Fruit fly (Drosophila melanogaster) whole organism, embryonic: Measurements from ENCODE around the gene mbc.

ENCODE experiments used
- Ada2b ChIP-seq: fragments of 200-800 bp; sonication (Bioruptor generic); IDR thresholded peaks from 2 replicates; pipeline ENCODE4 v1.3.6; 2022; ENCODE audit warnings: missing biosample characterization, missing genetic modification characterization
- Antp ChIP-seq: fragments of 200-800 bp; sonication (Bioruptor generic); optimal IDR thresholded peaks from 3 replicates; lab custom pipeline; 2016; ENCODE audit warnings: missing biosample characterization, missing genetic modification characterization
- C15 ChIP-seq: fragments of 200-800 bp; sonication (Bioruptor generic); IDR thresholded peaks from 3 replicates; pipeline ENCODE4 v1.3.6; 2022; ENCODE audit warnings: missing biosample characterization, missing genetic modification characterization
- CG10959 ChIP-seq: fragments of 200-800 bp; sonication (Bioruptor generic); IDR thresholded peaks from 2 replicates; pipeline ENCODE4 v1.3.6; 2022; ENCODE audit warnings: missing biosample characterization, missing genetic modification characterization
- CG12071 ChIP-seq: fragments of 200-800 bp; sonication (Bioruptor generic); optimal IDR thresholded peaks from 3 replicates; lab custom pipeline; 2018; ENCODE audit warnings: missing biosample characterization, mild to moderate bottlenecking, missing genetic modification characterization
- CG12219 ChIP-seq: fragments of 200-800 bp; sonication (Bioruptor generic); optimal IDR thresholded peaks from 3 replicates; lab custom pipeline; 2018; ENCODE audit warnings: missing biosample characterization, mild to moderate bottlenecking, missing genetic modification characterization
- CG13424 ChIP-seq: fragments of 200-800 bp; sonication (Bioruptor generic); optimal IDR thresholded peaks from 2 replicates; lab custom pipeline; 2019; ENCODE audit warnings: missing biosample characterization, mild to moderate bottlenecking, missing genetic modification characterization, moderate library complexity
- CG14965 ChIP-seq: fragments of 200-800 bp; sonication (Bioruptor generic); optimal IDR thresholded peaks from 2 replicates; lab custom pipeline; 2016; ENCODE audit warnings: missing biosample characterization, missing genetic modification characterization, borderline replicate concordance
- CG17186 ChIP-seq: fragments of 200-800 bp; sonication (Bioruptor generic); optimal IDR thresholded peaks from 3 replicates; lab custom pipeline; 2017; ENCODE audit warnings: missing biosample characterization, missing genetic modification reagents, missing genetic modification characterization
- CG17568 ChIP-seq: fragments of 200-800 bp; sonication (Bioruptor generic); optimal IDR thresholded peaks from 2 replicates; lab custom pipeline; 2018; ENCODE audit warnings: missing biosample characterization, mild to moderate bottlenecking, missing genetic modification characterization, moderate library complexity
- CG1832 ChIP-seq: fragments of 200-800 bp; sonication (Bioruptor generic); optimal IDR thresholded peaks from 2 replicates; lab custom pipeline; 2017; ENCODE audit warnings: missing biosample characterization, mild to moderate bottlenecking, missing genetic modification characterization, inconsistent platforms
- CG31365 ChIP-seq: fragments of 200-800 bp; sonication (Bioruptor generic); optimal IDR thresholded peaks from 2 replicates; lab custom pipeline; 2018; ENCODE audit warnings: missing biosample characterization, mild to moderate bottlenecking, missing genetic modification characterization
- CG31388 ChIP-seq: fragments of 200-800 bp; sonication (Bioruptor generic); optimal IDR thresholded peaks from 2 replicates; lab custom pipeline; 2016; ENCODE audit warnings: missing biosample characterization, missing genetic modification characterization
- CG31441 ChIP-seq: fragments of 200-800 bp; sonication (Bioruptor generic); IDR thresholded peaks from 2 replicates; pipeline ENCODE4 v1.3.6; 2022; ENCODE audit warnings: missing biosample characterization, missing genetic modification characterization
- CG32532 ChIP-seq: fragments of 200-800 bp; sonication (Bioruptor generic); IDR thresholded peaks from 2 replicates; pipeline ENCODE4 v1.3.6; 2022; ENCODE audit warnings: missing biosample characterization, missing genetic modification characterization
- CG3281 ChIP-seq: fragments of 200-800 bp; sonication (Bioruptor generic); optimal IDR thresholded peaks from 3 replicates; lab custom pipeline; 2017; ENCODE audit warnings: missing biosample characterization, mild to moderate bottlenecking, missing genetic modification characterization
- CG43689 ChIP-seq: fragments of 200-800 bp; sonication (Bioruptor generic); IDR thresholded peaks from 2 replicates; pipeline ENCODE4 v1.3.6; 2022; ENCODE audit warnings: missing biosample characterization, missing genetic modification characterization
- CG4820 ChIP-seq: fragments of 200-800 bp; sonication (Bioruptor generic); optimal IDR thresholded peaks from 3 replicates; lab custom pipeline; 2016; ENCODE audit warnings: missing biosample characterization, missing genetic modification characterization
- CG4854 ChIP-seq: fragments of 200-800 bp; sonication (Bioruptor generic); optimal IDR thresholded peaks from 2 replicates; lab custom pipeline; 2016; ENCODE audit warnings: missing biosample characterization, missing genetic modification characterization, inconsistent platforms
- CG7271 ChIP-seq: fragments of 200-800 bp; sonication (Bioruptor generic); optimal IDR thresholded peaks from 2 replicates; lab custom pipeline; 2018; ENCODE audit warnings: missing biosample characterization, mild to moderate bottlenecking, missing genetic modification characterization, moderate library complexity
- CG7745 ChIP-seq: fragments of 200-800 bp; sonication (Bioruptor generic); optimal IDR thresholded peaks from 2 replicates; lab custom pipeline; 2018; ENCODE audit warnings: missing biosample characterization, mild to moderate bottlenecking, missing genetic modification characterization, moderate library complexity
- CG7928 ChIP-seq: fragments of 200-800 bp; sonication (Bioruptor generic); optimal IDR thresholded peaks from 2 replicates; lab custom pipeline; 2017; ENCODE audit warnings: missing biosample characterization, mild to moderate bottlenecking, missing genetic modification characterization
- CG9727 ChIP-seq: fragments of 200-800 bp; sonication (Bioruptor generic); optimal IDR thresholded peaks from 3 replicates; lab custom pipeline; 2017; ENCODE audit warnings: missing biosample characterization, mild to moderate bottlenecking, missing genetic modification characterization
- CG9932 ChIP-seq: fragments of 200-800 bp; sonication (Bioruptor generic); IDR thresholded peaks from 2 replicates; pipeline ENCODE4 v1.3.6; 2022; ENCODE audit warnings: missing biosample characterization, missing genetic modification characterization
- CkIIα-i1 ChIP-seq: fragments of 200-800 bp; sonication (Bioruptor generic); IDR thresholded peaks from 2 replicates; pipeline ENCODE4 v1.3.6; 2022; ENCODE audit warnings: missing biosample characterization, missing genetic modification characterization
- H2.0 ChIP-seq: fragments of 200-800 bp; sonication (Bioruptor generic); IDR thresholded peaks from 2 replicates; pipeline ENCODE4 v1.3.6; 2022; ENCODE audit warnings: missing biosample characterization, missing genetic modification characterization
- Jarid2 ChIP-seq: fragments of 200-800 bp; sonication (Bioruptor generic); optimal IDR thresholded peaks from 3 replicates; lab custom pipeline; 2017; ENCODE audit warnings: mild to moderate bottlenecking, missing biosample characterization, missing genetic modification reagents, missing genetic modification characterization
- Kr ChIP-seq: fragments of 200-800 bp; sonication (Bioruptor generic); optimal IDR thresholded peaks from 2 replicates; lab custom pipeline; 2017; ENCODE audit warnings: missing biosample characterization, mild to moderate bottlenecking, missing genetic modification characterization
- Lpt ChIP-seq: fragments of >200 bp; optimal IDR thresholded peaks from 2 replicates; lab custom pipeline; 2018; ENCODE audit warnings: missing biosample characterization, missing genetic modification characterization
- Nf-YC ChIP-seq: fragments of 200-800 bp; optimal IDR thresholded peaks from 3 replicates; lab custom pipeline; 2019; ENCODE audit warnings: missing biosample characterization, mild to moderate bottlenecking, missing genetic modification characterization, moderate library complexity
- PHDP ChIP-seq: fragments of 200-800 bp; sonication (Bioruptor generic); optimal IDR thresholded peaks from 3 replicates; lab custom pipeline; 2018; ENCODE audit warnings: missing biosample characterization, mild to moderate bottlenecking, missing genetic modification characterization, moderate library complexity
- Ravus ChIP-seq: fragments of 200-800 bp; sonication (Bioruptor generic); IDR thresholded peaks from 2 replicates; pipeline ENCODE4 v1.3.6; 2022; ENCODE audit warnings: missing biosample characterization, missing genetic modification characterization
- Rfx ChIP-seq: fragments of 200-800 bp; sonication (Bioruptor generic); IDR thresholded peaks from 2 replicates; pipeline ENCODE4 v1.3.6; 2022; ENCODE audit warnings: missing biosample characterization, missing genetic modification characterization
- Stat92E ChIP-seq, 3 experiments: fragments of >200 bp in 2 of 3; fragments of 200-800 bp in 1 of 3; sonication (Bioruptor generic) in 1 of 3; optimal IDR thresholded peaks; 2 replicates each; lab custom pipeline; 2017 to 2019; ENCODE audit warnings: missing biosample characterization in 3 of 3, missing genetic modification characterization in 3 of 3, mild to moderate bottlenecking in 1 of 3, moderate library complexity in 1 of 3
- caup ChIP-seq: fragments of 200-800 bp; sonication (Bioruptor generic); optimal IDR thresholded peaks from 3 replicates; lab custom pipeline; 2017; ENCODE audit warnings: missing biosample characterization, mild to moderate bottlenecking, missing genetic modification characterization, moderate library complexity; ENCODE audit not compliant: severe bottlenecking
- chinmo ChIP-seq: fragments of 200-800 bp; sonication (Bioruptor generic); IDR thresholded peaks from 4 replicates; pipeline ENCODE4 v1.3.6; 2022; ENCODE audit warnings: missing biosample characterization, missing genetic modification characterization; ENCODE audit not compliant: partially characterized antibody
- croc ChIP-seq: fragments of 200-800 bp; sonication (Bioruptor generic); conservative IDR thresholded peaks from 3 replicates; pipeline ENCODE4 v1.3.6; 2022; ENCODE audit warnings: missing biosample characterization, missing genetic modification characterization
- esg ChIP-seq: fragments of 200-800 bp; sonication (Bioruptor generic); conservative IDR thresholded peaks from 2 replicates; pipeline ENCODE4 v1.3.6; 2022; ENCODE audit warnings: missing biosample characterization, missing genetic modification characterization
- insv ChIP-seq, 2 experiments: fragments of 200-800 bp; sonication (Bioruptor generic); optimal IDR thresholded peaks; 3 replicates each; lab custom pipeline; 2016 to 2018; ENCODE audit warnings: missing biosample characterization in 2 of 2, missing genetic modification characterization in 2 of 2
- inv ChIP-seq: fragments of 200-800 bp; sonication (Bioruptor generic); IDR thresholded peaks from 2 replicates; pipeline ENCODE4 v1.3.6; 2022; ENCODE audit warnings: missing biosample characterization, missing genetic modification characterization; ENCODE audit not compliant: partially characterized antibody
- kni ChIP-seq: fragments of 200-800 bp; sonication (Bioruptor generic); optimal IDR thresholded peaks from 3 replicates; lab custom pipeline; 2017; ENCODE audit warnings: mild to moderate bottlenecking, missing biosample characterization, missing genetic modification reagents, missing genetic modification characterization
- knrl ChIP-seq: fragments of 200-800 bp; sonication (Bioruptor generic); IDR thresholded peaks from 3 replicates; pipeline ENCODE4 v1.3.6; 2022; ENCODE audit warnings: missing biosample characterization, missing genetic modification characterization; ENCODE audit not compliant: partially characterized antibody
- maf-S ChIP-seq: fragments of 200-800 bp; sonication (Bioruptor generic); optimal IDR thresholded peaks from 2 replicates; lab custom pipeline; 2016; ENCODE audit warnings: missing biosample characterization, missing genetic modification characterization
- pfk ChIP-seq: fragments of 200-800 bp; sonication (Bioruptor generic); optimal IDR thresholded peaks from 2 replicates; lab custom pipeline; 2018; ENCODE audit warnings: missing biosample characterization, mild to moderate bottlenecking, missing genetic modification characterization, moderate library complexity
- sd ChIP-seq: fragments of 200-800 bp; sonication (Bioruptor generic); optimal IDR thresholded peaks from 3 replicates; lab custom pipeline; 2018; ENCODE audit warnings: missing biosample characterization, mild to moderate bottlenecking, missing genetic modification characterization, moderate library complexity
- slou ChIP-seq: fragments of 200-800 bp; sonication (Bioruptor generic); optimal IDR thresholded peaks from 3 replicates; lab custom pipeline; 2016; ENCODE audit warnings: missing biosample characterization, missing genetic modification characterization
- sna ChIP-seq: fragments of 200-800 bp; sonication (Bioruptor generic); IDR thresholded peaks from 2 replicates; pipeline ENCODE4 v1.3.6; 2022; ENCODE audit warnings: missing biosample characterization, missing genetic modification characterization; ENCODE audit not compliant: partially characterized antibody
- yki ChIP-seq: fragments of >200 bp; optimal IDR thresholded peaks from 3 replicates; lab custom pipeline; 2018
- zen2 ChIP-seq: fragments of 200-800 bp; sonication (Bioruptor generic); IDR thresholded peaks from 3 replicates; pipeline ENCODE4 v1.3.6; 2022; ENCODE audit warnings: missing biosample characterization, missing genetic modification characterization; ENCODE audit not compliant: partially characterized antibody

Gene mbc

DNA sequence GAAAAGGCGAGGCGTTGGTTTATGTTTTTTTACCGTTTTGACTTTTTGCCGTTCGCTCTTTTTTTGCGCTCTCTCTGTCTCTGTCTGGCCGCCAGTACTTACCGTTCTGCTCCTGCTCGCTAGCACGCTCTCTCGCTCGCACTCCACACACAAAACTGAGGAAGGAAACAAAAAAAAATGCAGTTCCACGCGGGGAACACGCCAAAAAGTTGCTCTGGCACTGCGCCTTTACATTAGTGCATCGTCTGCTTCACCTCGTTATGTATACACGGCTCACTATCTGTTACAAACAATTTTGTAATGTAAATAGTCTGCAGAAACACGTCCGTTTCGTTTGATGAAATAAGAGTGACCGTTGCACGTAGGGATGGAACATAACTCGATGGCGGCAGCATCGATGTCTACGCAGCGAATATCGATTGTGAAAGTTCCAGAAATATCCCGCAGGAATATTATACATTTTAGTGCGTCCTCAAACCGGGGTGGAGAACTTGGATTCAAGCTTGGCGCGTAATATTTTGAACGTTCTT lies 37.4 kb downstream of the mbc start, which contains the start of the genes CG33111 and eIF4G2 (continued):
- TF ChIP-seq CG31365 (tag; lab: Kevin White, UChicago), result peak; percentile 28
- peak; percentile 33 for TF ChIP-seq CG13424 (tag; lab: Kevin White, UChicago)
- no peak for TF ChIP-seq CG10959
- peak; percentile 70; the same call in 2 of the 3 replicates for TF ChIP-seq zen2
- TF ChIP-seq CG43689 (GFP tag; lab: Robert Waterston, UW), result no peak
- TF ChIP-seq CG31388 (GFP tag; lab: Kevin White, UChicago), result no peak
- TF ChIP-seq Rfx (GFP tag; lab: Robert Waterston, UW), result peak; percentile 73
- no peak for TF ChIP-seq maf-S (GFP tag; lab: Kevin White, UChicago)
- peak; percentile 86 for TF ChIP-seq CG17186 (GFP tag; lab: Kevin White, UChicago)
- peak; percentile 58 for TF ChIP-seq Nf-YC (tag; lab: Kevin White, UChicago)
- peak; percentile 85 for TF ChIP-seq inv (GFP tag; lab: Robert Waterston, UW)
- TF ChIP-seq sna (GFP tag; lab: Robert Waterston, UW), result peak; percentile 60
- TF ChIP-seq slou (GFP tag; lab: Kevin White, UChicago), result no peak
- TF ChIP-seq PHDP, result peak; percentile 36
- TF ChIP-seq Antp (GFP tag; lab: Kevin White, UChicago), result peak; percentile 41
- no peak for TF ChIP-seq Kr (GFP tag; lab: Kevin White, UChicago)
- peak; percentile 66 for TF ChIP-seq Jarid2 (GFP tag; lab: Kevin White, UChicago)
- TF ChIP-seq chinmo (GFP tag; lab: Robert Waterston, UW), result peak; percentile 94; the same call in 3 of the 4 replicates
- TF ChIP-seq H2.0, result 0 out of 2 replicates have a peak, but pooled peaks have one; percentile 3
- TF ChIP-seq CG7928, result peak; percentile 84
- TF ChIP-seq croc, result no peak
- peak; percentile 85 for TF ChIP-seq knrl (GFP tag; lab: Robert Waterston, UW)
- peak; percentile 47 for TF ChIP-seq CG32532
- peak; percentile 71 for TF ChIP-seq sd (tag; lab: Kevin White, UChicago)
- no peak; the same call in 1 of the 2 replicates for TF ChIP-seq CG31441 (GFP tag; lab: Robert Waterston, UW)
- TF ChIP-seq CG9932 (GFP tag; lab: Robert Waterston, UW), result peak; percentile 64
- TF ChIP-seq C15, result no peak
- TF ChIP-seq CkIIα-i1, result no peak
- no peak for TF ChIP-seq Ravus (GFP tag; lab: Robert Waterston, UW)
- TF ChIP-seq CG17568 (GFP tag; lab: Kevin White, UChicago), result peak; percentile 13
- no peak for TF ChIP-seq CG12219 (GFP tag; lab: Kevin White, UChicago)
- TF ChIP-seq CG3281 (GFP tag; lab: Kevin White, UChicago), result no peak
- TF ChIP-seq CG4854 (GFP tag; lab: Kevin White, UChicago), result peak; percentile 38
- no peak for TF ChIP-seq yki (lab: Kevin White, UChicago)
- TF ChIP-seq pfk (GFP tag; lab: Kevin White, UChicago), result peak; percentile 36
- no peak for TF ChIP-seq CG4820
- peak; percentile 92 for TF ChIP-seq CG1832 (GFP tag; lab: Kevin White, UChicago)
- peak; percentile 18 for TF ChIP-seq CG12071
- TF ChIP-seq caup, result no peak
- no peak for TF ChIP-seq CG9727 (GFP tag; lab: Kevin White, UChicago)
- no peak for TF ChIP-seq CG14965 (GFP tag; lab: Kevin White, UChicago)
- TF ChIP-seq Lpt (GFP tag; lab: Kevin White, UChicago), result no peak
- peak in 1 of 2 experiments; percentile 44 for TF ChIP-seq insv (GFP tag; optimal IDR thresholded peaks at IDR 0.05; lab: Kevin White, UChicago)
- no peak for TF ChIP-seq CG7271 (tag; lab: Kevin White, UChicago)
- TF ChIP-seq Stat92E (GFP tag; optimal IDR thresholded peaks at IDR 0.05; lab: Kevin White, UChicago), result peak in 1 of 3 experiments; percentile 79
- TF ChIP-seq esg (GFP tag; lab: Robert Waterston, UW), result no peak
- TF ChIP-seq kni, result peak; percentile 55
- no peak for TF ChIP-seq CG7745
- TF ChIP-seq Ada2b, result no peak
